Worm (Caenorhabditis elegans): ENCODE measurements around the gene C06A1.7.

ce11 chrII:10525134-10525533 is 39.6 kb upstream of the C06A1.7 start:
- TF ChIP-seq snpc-4 (tag; optimal IDR thresholded peaks at IDR 0.05) (no peak), ceh-16 (tag; optimal IDR thresholded peaks at IDR 0.05) (no peak), lin-13 (GFP tag; optimal IDR thresholded peaks at IDR 0.05) (no peak), nhr-12 (tag; optimal IDR thresholded peaks at IDR 0.05) (no peak), alr-1 (tag; optimal IDR thresholded peaks at IDR 0.05) (no peak), blmp-1 (tag; optimal IDR thresholded peaks at IDR 0.05; ENCODE audit: insufficient read depth) (no peak), unc-39 (tag; optimal IDR thresholded peaks at IDR 0.05) (no peak), nhr-77 (tag; optimal IDR thresholded peaks at IDR 0.05) (no peak), elt-3 (tag; optimal IDR thresholded peaks at IDR 0.05) (no peak), ztf-11 (tag; optimal IDR thresholded peaks at IDR 0.05) (no peak), lsy-2 (tag; optimal IDR thresholded peaks at IDR 0.05) (no peak)

Data from whole organism, L2 larva.